Worm (Caenorhabditis elegans): ENCODE results near the gene F49C12.7.

F49C12.7 gene

ce11 chrIV:9308975-9309374 lies 3.8 kb downstream of the F49C12.7 start, which contains the start of gene F49C12.6:
Gene F49C12.6 (minus strand): TSS chrIV:9309075.
- TF ChIP-seq nhr-76 (tag; optimal IDR thresholded peaks at IDR 0.05) (no peak), R02D3.7 (tag; optimal IDR thresholded peaks at IDR 0.05) (no peak), nhr-12 (tag; optimal IDR thresholded peaks at IDR 0.05) (no peak), ceh-16 (tag; optimal IDR thresholded peaks at IDR 0.05) (no peak), unc-62 (GFP tag; optimal IDR thresholded peaks at IDR 0.05) (no peak), tbx-2 (tag; optimal IDR thresholded peaks at IDR 0.05) (no peak), fkh-2 (tag; optimal IDR thresholded peaks at IDR 0.05) (no peak), snpc-4 (tag; optimal IDR thresholded peaks at IDR 0.05) (no peak), fos-1 (tag; optimal IDR thresholded peaks at IDR 0.05) (no peak), hmg-11 (tag; optimal IDR thresholded peaks at IDR 0.05) (no peak), pqm-1 (tag; optimal IDR thresholded peaks at IDR 0.05) (no peak), fkh-10 (GFP tag; optimal IDR thresholded peaks at IDR 0.05) (no peak), nhr-25 (tag; optimal IDR thresholded peaks at IDR 0.05) (no peak), zag-1 (tag; optimal IDR thresholded peaks at IDR 0.05) (no peak), egl-5 (tag; optimal IDR thresholded peaks at IDR 0.05) (no peak), egl-27 (tag; optimal IDR thresholded peaks at IDR 0.05) (no peak), mml-1 (tag; optimal IDR thresholded peaks at IDR 0.05) (no peak), lin-15B (tag; optimal IDR thresholded peaks at IDR 0.05) (no peak), nhr-237 (tag; optimal IDR thresholded peaks at IDR 0.05) (no peak), nfya-1 (tag; optimal IDR thresholded peaks at IDR 0.05; ENCODE audit: insufficient read depth) (no peak)

DNA sequence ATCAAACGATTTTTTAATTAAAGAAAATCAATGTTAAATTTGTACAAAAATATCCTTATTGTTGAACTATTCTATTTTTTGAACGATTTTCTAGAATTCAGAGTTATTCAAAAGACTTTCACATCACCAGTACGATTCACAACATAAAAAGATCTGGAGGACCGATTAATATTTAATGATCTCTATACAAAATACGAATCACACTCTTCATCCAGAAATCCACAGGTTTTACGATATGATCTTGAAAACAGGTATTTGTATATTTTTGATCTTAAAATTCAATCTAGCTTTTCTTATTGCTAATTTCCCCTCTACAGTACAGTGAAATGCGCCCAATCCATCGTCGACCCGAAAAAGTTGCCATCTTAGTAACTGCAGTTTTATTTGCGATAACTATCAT lies 8.1 kb downstream of the F49C12.7 start, which contains the start of gene F49C12.5:
TSS of gene F49C12.5 (plus strand) at position 301 of the 400 bp plus-strand sequence.
- TF ChIP-seq nhr-25 (tag; optimal IDR thresholded peaks at IDR 0.05), result no peak
- TF ChIP-seq unc-39 (tag; optimal IDR thresholded peaks at IDR 0.05), result no peak
- TF ChIP-seq ceh-9 (tag; optimal IDR thresholded peaks at IDR 0.05), result no peak
- no peak for TF ChIP-seq lin-39 (tag; optimal IDR thresholded peaks at IDR 0.05)
- TF ChIP-seq aly-2 (tag; optimal IDR thresholded peaks at IDR 0.05), result no peak
- TF ChIP-seq snpc-4 (tag; optimal IDR thresholded peaks at IDR 0.05), result no peak
- no peak for TF ChIP-seq egl-27 (tag; optimal IDR thresholded peaks at IDR 0.05)
- TF ChIP-seq daf-12 (tag; optimal IDR thresholded peaks at IDR 0.05), result no peak
- TF ChIP-seq fkh-2 (tag; optimal IDR thresholded peaks at IDR 0.05), result no peak
- TF ChIP-seq sea-2 (GFP tag; optimal IDR thresholded peaks at IDR 0.05), result no peak

- TF ChIP-seq elt-1 (tag; optimal IDR thresholded peaks at IDR 0.05) (no peak), aly-2 (tag; optimal IDR thresholded peaks at IDR 0.05) (no peak), nhr-11 (tag; optimal IDR thresholded peaks at IDR 0.05) (no peak), nhr-12 (tag; optimal IDR thresholded peaks at IDR 0.05) (no peak), unc-62 (GFP tag; optimal IDR thresholded peaks at IDR 0.05) (no peak), pqm-1 (tag; optimal IDR thresholded peaks at IDR 0.05) (no peak), sea-2 (GFP tag; optimal IDR thresholded peaks at IDR 0.05) (no peak), pha-4 (tag; optimal IDR thresholded peaks at IDR 0.05) (no peak), fkh-10 (GFP tag; optimal IDR thresholded peaks at IDR 0.05) (no peak), ZK546.5 (tag; optimal IDR thresholded peaks at IDR 0.05) (no peak), R02D3.7 (tag; optimal IDR thresholded peaks at IDR 0.05) (no peak), fkh-2 (tag; optimal IDR thresholded peaks at IDR 0.05) (no peak)
These were observed 8.7 kb downstream of the F49C12.7 start, which contains the start of gene F49C12.4 for ce11 chrIV:9303994-9304393. Gene F49C12.4 (minus strand): TSS chrIV:9304094.

ce11 chrIV:9300127-9300526 lies 12.6 kb downstream of the F49C12.7 start, which contains the start of gene F49C12.3:
Gene F49C12.3 (plus strand): TSS chrIV:9300427.
- TF ChIP-seq nhr-76 (tag; optimal IDR thresholded peaks at IDR 0.05) (no peak), ceh-28 (tag; optimal IDR thresholded peaks at IDR 0.05) (no peak), nhr-28 (tag; optimal IDR thresholded peaks at IDR 0.05) (no peak), elt-1 (tag; optimal IDR thresholded peaks at IDR 0.05) (no peak), ceh-16 (tag; optimal IDR thresholded peaks at IDR 0.05) (no peak), ZK546.5 (tag; optimal IDR thresholded peaks at IDR 0.05) (no peak), egl-27 (tag; optimal IDR thresholded peaks at IDR 0.05) (no peak), aly-2 (tag; optimal IDR thresholded peaks at IDR 0.05) (no peak), nhr-43 (tag; optimal IDR thresholded peaks at IDR 0.05; ENCODE audit: poor library complexity, severe bottlenecking) (no peak), ztf-11 (tag; optimal IDR thresholded peaks at IDR 0.05) (no peak), elt-3 (tag; optimal IDR thresholded peaks at IDR 0.05) (no peak), nhr-25 (tag; optimal IDR thresholded peaks at IDR 0.05) (no peak), pqm-1 (tag; optimal IDR thresholded peaks at IDR 0.05) (no peak), nhr-12 (tag; optimal IDR thresholded peaks at IDR 0.05) (no peak), mdl-1 (tag; optimal IDR thresholded peaks at IDR 0.05) (no peak), zag-1 (tag; optimal IDR thresholded peaks at IDR 0.05) (no peak), skn-1 (tag; optimal IDR thresholded peaks at IDR 0.05) (no peak), sea-2 (GFP tag; optimal IDR thresholded peaks at IDR 0.05) (no peak), daf-12 (tag; optimal IDR thresholded peaks at IDR 0.05) (no peak)
